Worm (Caenorhabditis elegans) whole organism, dauer: ENCODE results near the gene srv-6.

Experiments used
- unc-62 ChIP-seq: sonication (generic microtip); optimal IDR thresholded peaks from 2 replicates; lab custom pipeline; 2017; ENCODE audit warnings: missing biosample characterization, missing genetic modification reagents, missing genetic modification characterization

srv-6 gene

ce11 chrX:4248417-4248816, 8.4 kb upstream of the srv-6 start:
- no peak for TF ChIP-seq unc-62 (GFP tag; lab: Kevin White, UChicago)

- no peak for TF ChIP-seq unc-62 (GFP tag; lab: Kevin White, UChicago)
Observed at ce11 chrX:4248949-4249348, 7.9 kb upstream of the srv-6 start, which contains the start of gene hlh-13. Gene hlh-13, plus strand, starts transcription at chrX:4249249.

DNA sequence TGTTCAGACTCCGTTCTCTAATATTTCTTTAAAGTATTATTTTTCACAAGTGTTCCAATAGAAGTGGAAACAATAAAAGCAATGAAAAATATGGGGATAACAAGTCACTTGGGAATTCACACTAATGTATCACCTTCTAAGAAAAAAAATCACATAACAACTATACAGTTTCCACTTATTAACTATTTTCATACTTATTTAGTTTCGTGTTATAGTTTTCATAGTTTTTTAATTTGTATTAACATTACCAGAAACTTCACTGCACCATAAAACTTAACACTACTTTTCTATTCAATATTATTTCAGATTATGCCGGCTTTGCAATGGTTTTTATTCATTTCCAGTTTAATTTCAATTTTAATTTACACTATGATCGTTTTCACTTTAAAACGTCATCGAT, 4.8 kb upstream of the srv-6 start, which contains the start of gene srv-5:
Gene srv-5, plus strand, starts transcription at position 301 of the 400 bp plus-strand sequence.
- no peak for TF ChIP-seq unc-62 (GFP tag; lab: Kevin White, UChicago)

ce11 chrX:4254782-4255181, 2.1 kb upstream of the srv-6 start, which contains the start of gene taf-11.1:
Gene taf-11.1, plus strand, starts transcription at chrX:4255170.
- no peak for TF ChIP-seq unc-62 (GFP tag; lab: Kevin White, UChicago)

DNA sequence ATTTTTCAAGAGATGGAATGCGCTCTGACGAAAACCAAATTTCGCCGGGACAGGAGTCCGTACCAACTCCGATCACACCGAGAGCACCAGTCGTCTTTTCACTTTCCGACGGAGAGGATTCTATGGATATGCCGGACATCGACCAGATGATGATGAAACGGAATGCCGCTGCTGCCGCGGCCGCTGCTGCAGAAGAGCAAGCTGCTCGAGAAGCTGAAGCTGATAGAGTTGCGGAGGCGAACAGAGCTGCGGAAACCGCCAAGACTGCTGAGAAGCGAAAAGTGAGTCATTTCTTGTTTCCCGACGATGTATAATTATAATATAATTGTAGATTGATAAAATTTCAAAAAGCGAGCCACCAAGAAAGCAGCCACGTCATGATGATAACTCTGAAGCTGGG, 1.5 kb upstream of the srv-6 start:
- no peak for TF ChIP-seq unc-62 (GFP tag; lab: Kevin White, UChicago)

ce11 chrX:4260297-4260696, 3.4 kb downstream of the srv-6 start, which contains the start of gene C52B9.4:
Gene C52B9.4, plus strand, starts transcription at chrX:4260652.
- TF ChIP-seq unc-62 (GFP tag; lab: Kevin White, UChicago): no peak

DNA sequence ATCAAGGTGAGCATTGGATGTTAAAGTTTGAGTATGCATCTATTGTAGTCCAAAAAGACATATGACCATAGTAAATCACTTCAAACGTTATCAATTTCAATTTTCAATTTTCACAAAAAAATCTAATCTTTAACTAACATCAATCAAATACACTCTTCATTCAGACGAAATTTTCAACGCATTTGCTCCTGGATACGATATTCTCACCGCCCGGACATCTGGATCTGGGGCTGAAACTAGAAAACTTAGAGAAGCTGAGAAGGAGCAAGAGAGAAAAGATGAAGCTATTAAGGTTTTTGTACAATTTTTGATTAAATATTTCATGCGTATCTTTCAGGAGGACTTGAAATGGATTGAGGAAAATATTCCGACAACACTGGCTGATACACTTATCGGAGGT, 7.0 kb downstream of the srv-6 start:
- no peak for TF ChIP-seq unc-62 (GFP tag; lab: Kevin White, UChicago)

ce11 chrX:4265283-4265907, 8.5 kb downstream of the srv-6 start, which contains the start of gene coel-1:
Gene coel-1, plus strand, starts transcription at chrX:4265663.
- TF ChIP-seq unc-62 (GFP tag; lab: Kevin White, UChicago): no peak

DNA sequence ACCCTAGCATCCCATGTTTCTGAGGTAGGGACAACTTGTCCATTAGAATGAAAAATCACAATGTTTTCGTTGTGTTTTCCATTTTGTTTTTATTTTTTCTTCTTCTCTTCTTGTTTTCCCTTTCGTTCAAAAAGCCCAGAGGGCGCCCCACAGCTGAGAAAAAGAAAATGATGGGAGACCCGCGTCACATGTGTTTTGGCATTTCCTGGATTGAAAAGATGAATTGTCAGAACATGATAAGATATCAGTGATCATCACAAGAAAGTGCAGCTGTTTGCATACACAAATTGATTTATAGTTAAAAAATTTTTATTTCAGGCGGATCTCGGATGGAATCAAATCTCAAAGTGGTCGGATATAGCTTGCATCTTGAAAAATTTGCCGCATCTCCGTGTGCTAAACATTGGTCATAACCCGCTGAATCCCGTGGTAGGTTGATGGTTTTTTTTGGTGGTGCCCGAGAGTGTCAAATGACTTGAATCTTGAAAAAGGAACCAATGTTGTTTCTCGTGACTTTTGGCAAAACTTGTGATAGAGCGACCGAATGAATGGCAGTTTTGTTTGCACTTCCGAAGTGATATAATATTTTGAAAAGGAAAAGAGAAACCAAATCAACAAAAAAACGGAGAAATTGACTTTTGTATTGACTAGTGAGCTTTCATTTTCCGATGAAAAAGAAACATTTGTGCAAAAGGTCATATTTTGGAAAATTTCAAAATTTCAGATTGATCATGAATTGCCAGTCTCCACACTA, 9.5 kb downstream of the srv-6 start:
- TF ChIP-seq unc-62 (GFP tag; lab: Kevin White, UChicago): no peak

DNA sequence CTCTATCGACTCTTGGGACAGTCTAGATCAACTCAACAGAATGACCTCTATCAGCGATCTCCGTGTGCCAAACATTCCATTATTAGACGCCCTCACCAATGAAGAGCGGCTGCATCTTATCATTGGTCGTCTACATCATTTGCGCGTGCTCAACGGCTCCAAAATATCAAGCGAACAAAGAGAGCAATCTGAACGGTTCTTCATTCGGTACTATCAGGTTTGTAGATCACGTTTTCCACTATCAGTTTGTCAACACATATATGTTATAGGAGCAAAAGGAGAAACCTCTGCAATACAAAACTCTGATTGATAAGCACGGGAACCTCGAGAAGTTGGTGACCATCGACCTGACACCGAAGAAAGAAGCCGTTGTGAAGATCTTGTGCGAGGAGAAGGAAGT, 11.5 kb downstream of the srv-6 start:
- TF ChIP-seq unc-62 (GFP tag; lab: Kevin White, UChicago): no peak

- TF ChIP-seq unc-62 (GFP tag; lab: Kevin White, UChicago): no peak
Observed at ce11 chrX:4273614-4274013, 16.8 kb downstream of the srv-6 start, which contains the start of gene C52B9.10. Gene C52B9.10, plus strand, starts transcription at chrX:4273914.

DNA sequence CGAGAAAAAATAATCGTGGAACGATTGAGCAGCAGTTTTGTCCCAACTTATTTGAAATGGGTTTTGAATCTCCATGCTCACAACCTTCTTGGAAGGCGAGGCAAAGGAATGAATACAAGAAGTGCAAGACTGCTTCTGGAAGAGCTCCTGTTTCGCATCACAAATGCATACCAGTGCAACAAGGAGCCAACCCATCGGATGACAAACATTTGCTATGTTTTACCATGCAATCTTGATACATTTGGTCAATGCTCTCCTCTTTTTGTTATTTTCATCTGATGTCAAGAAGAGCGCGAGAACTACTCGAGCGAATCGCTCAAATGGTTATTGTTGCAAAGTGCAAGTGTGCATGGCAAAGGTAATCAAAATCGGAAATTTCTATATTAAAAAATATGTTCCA, 17.3 kb downstream of the srv-6 start, which contains the start of gene mec-18:
Gene mec-18, minus strand, starts transcription at position 101 of the 400 bp plus-strand sequence.
- no peak for TF ChIP-seq unc-62 (GFP tag; lab: Kevin White, UChicago)

- no peak for TF ChIP-seq unc-62 (GFP tag; lab: Kevin White, UChicago)
Observed at ce11 chrX:4279294-4279782, 22.5 kb downstream of the srv-6 start, which contains the start of the genes twk-28 and ets-9. Gene twk-28, minus strand, starts transcription at chrX:4279344. Gene ets-9, plus strand, starts transcription at chrX:4279703.

DNA sequence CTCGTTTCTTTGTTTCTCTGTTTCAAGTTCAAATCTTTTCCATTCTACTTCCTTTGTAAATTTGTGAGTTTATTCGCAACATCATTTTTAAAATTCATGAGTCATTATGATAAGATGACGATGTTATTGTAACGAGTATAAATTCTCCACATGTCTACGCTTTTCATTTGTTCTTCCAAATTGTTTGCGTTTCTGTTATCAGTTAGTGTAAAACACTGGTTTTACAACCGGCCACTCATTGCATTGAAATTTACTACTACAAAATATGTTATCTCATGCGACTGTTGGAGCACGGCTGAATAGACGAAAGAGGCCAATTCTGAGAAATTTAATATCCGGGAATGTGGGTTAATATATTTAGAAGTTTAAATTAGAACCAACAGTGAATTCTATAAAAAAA, 25.5 kb downstream of the srv-6 start, which contains the start of gene C52B9.19:
Gene C52B9.19, plus strand, starts transcription at position 176 of the 400 bp plus-strand sequence.
- TF ChIP-seq unc-62 (GFP tag; lab: Kevin White, UChicago): no peak

- TF ChIP-seq unc-62 (GFP tag; lab: Kevin White, UChicago): no peak
Observed at ce11 chrX:4283989-4284388, 27.1 kb downstream of the srv-6 start, which contains the start of gene ets-10. Gene ets-10, plus strand, starts transcription at chrX:4284189.

DNA sequence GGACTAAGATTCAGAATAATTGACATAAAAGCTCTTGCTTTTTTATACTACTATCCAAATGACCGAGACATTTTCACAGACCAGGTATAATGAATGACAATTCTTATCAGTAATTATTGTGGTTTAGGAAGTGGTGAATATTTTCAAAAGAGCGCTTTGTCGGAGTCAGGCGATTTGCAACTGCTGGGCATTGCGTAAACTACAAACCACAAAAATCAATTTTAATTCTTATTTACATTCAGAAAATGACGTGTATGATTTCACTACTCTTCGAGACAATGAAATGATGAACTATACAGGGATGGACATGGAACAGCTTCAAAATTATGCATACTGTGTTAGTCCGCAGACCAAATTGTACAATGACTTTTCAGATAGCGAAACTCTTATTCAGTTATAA, 27.6 kb downstream of the srv-6 start:
- no peak for TF ChIP-seq unc-62 (GFP tag; lab: Kevin White, UChicago)
